Fruit fly (Drosophila melanogaster) whole organism, wandering third instar larva: ENCODE results near the gene CG10376.

ENCODE experiments used
- Abd-B ChIP-seq: fragments of >200 bp; optimal IDR thresholded peaks from 2 replicates; lab custom pipeline; 2017; ENCODE audit warnings: missing biosample characterization, missing genetic modification characterization
- CG32264 ChIP-seq: fragments of 200-800 bp; sonication (Bioruptor generic); optimal IDR thresholded peaks from 2 replicates; lab custom pipeline; 2016; ENCODE audit warnings: missing biosample characterization, missing genetic modification characterization
- CG9705 ChIP-seq: fragments of 200-800 bp; sonication (Bioruptor generic); optimal IDR thresholded peaks from 2 replicates; lab custom pipeline; 2018; ENCODE audit warnings: missing biosample characterization, mild to moderate bottlenecking, missing genetic modification characterization
- CrebA ChIP-seq: fragments of 200-800 bp; sonication (Bioruptor generic); optimal IDR thresholded peaks from 2 replicates; lab custom pipeline; 2016; ENCODE audit warnings: missing biosample characterization, mild to moderate bottlenecking, missing genetic modification characterization, borderline replicate concordance
- Dfd ChIP-seq: fragments of >200 bp; optimal IDR thresholded peaks from 2 replicates; lab custom pipeline; 2017; ENCODE audit warnings: missing biosample characterization, missing genetic modification characterization
- Dif ChIP-seq: fragments of 200-275, 200-300 bp; sonication (Bioruptor generic); optimal IDR thresholded peaks from 2 replicates; lab custom pipeline; 2018; ENCODE audit warnings: missing biosample characterization, missing genetic modification characterization; ENCODE audit not compliant: partially characterized antibody
- GATAd ChIP-seq: sonication (Bioruptor generic); optimal IDR thresholded peaks from 2 replicates; lab custom pipeline; 2016; ENCODE audit warnings: missing biosample characterization, missing genetic modification characterization
- HLH106 ChIP-seq: fragments of 200-800 bp; optimal IDR thresholded peaks from 3 replicates; lab custom pipeline; 2019; ENCODE audit warnings: missing biosample characterization, mild to moderate bottlenecking, missing genetic modification characterization, moderate library complexity
- Hnf4 ChIP-seq: fragments of 200-800 bp; sonication (Bioruptor generic); optimal IDR thresholded peaks from 2 replicates; lab custom pipeline; 2016; ENCODE audit warnings: missing biosample characterization, mild to moderate bottlenecking, missing genetic modification characterization
- Hr78 ChIP-seq: fragments of >200 bp; optimal IDR thresholded peaks from 2 replicates; lab custom pipeline; 2017; ENCODE audit warnings: missing biosample characterization, missing genetic modification characterization
- Hr83 ChIP-seq: fragments of 200-300 bp; sonication (Bioruptor generic); optimal IDR thresholded peaks from 2 replicates; lab custom pipeline; 2016; ENCODE audit warnings: missing biosample characterization, mild to moderate bottlenecking, missing genetic modification characterization, moderate library complexity; ENCODE audit not compliant: poor library complexity, severe bottlenecking
- Jra ChIP-seq: sonication (Bioruptor generic); optimal IDR thresholded peaks from 2 replicates; lab custom pipeline; 2016; ENCODE audit warnings: missing biosample characterization, missing genetic modification characterization
- Mio ChIP-seq: sonication (Bioruptor generic); optimal IDR thresholded peaks from 2 replicates; lab custom pipeline; 2016; ENCODE audit warnings: missing biosample characterization, missing genetic modification characterization
- Myc ChIP-seq: fragments of >200 bp; optimal IDR thresholded peaks from 2 replicates; lab custom pipeline; 2017
- N ChIP-seq: fragments of >200 bp; optimal IDR thresholded peaks from 2 replicates; lab custom pipeline; 2018; ENCODE audit warnings: missing biosample characterization, missing external identifiers, missing genetic modification characterization
- OdsH ChIP-seq: fragments of 200-800 bp; sonication (Bioruptor generic); optimal IDR thresholded peaks from 2 replicates; lab custom pipeline; 2016; ENCODE audit warnings: missing biosample characterization, mild to moderate bottlenecking, missing genetic modification characterization
- Rel ChIP-seq, 2 experiments: fragments of 200-800 bp; sonication (Bioruptor generic) in 1 of 2; optimal IDR thresholded peaks; 2 replicates in 1 of 2; 3 replicates in 1 of 2; lab custom pipeline; 2016 to 2019; ENCODE audit warnings: mild to moderate bottlenecking in 2 of 2, missing biosample characterization in 2 of 2, missing genetic modification characterization in 2 of 2, moderate library complexity in 1 of 2
- Sp1 ChIP-seq: fragments of 200-800 bp; sonication (Bioruptor generic); optimal IDR thresholded peaks from 3 replicates; lab custom pipeline; 2019; ENCODE audit warnings: missing biosample characterization, mild to moderate bottlenecking, missing genetic modification characterization, moderate library complexity
- Vsx2 ChIP-seq: fragments of 200-300, 225-300 bp; sonication (Bioruptor generic); optimal IDR thresholded peaks from 2 replicates; lab custom pipeline; 2018; ENCODE audit warnings: missing biosample characterization, missing genetic modification characterization; ENCODE audit not compliant: partially characterized antibody
- br ChIP-seq: fragments of 200-800 bp; sonication (Bioruptor generic); optimal IDR thresholded peaks from 2 replicates; lab custom pipeline; 2016; ENCODE audit warnings: missing biosample characterization, missing genetic modification characterization
- brk ChIP-seq: fragments of 200-800 bp; sonication (Bioruptor generic); optimal IDR thresholded peaks from 2 replicates; lab custom pipeline; 2016; ENCODE audit warnings: missing biosample characterization, mild to moderate bottlenecking, missing genetic modification characterization
- dl ChIP-seq, 2 experiments: fragments of 175-275, 200-275 bp in 1 of 2; fragments of 200-275 bp in 1 of 2; sonication (Bioruptor generic); optimal IDR thresholded peaks; lab custom pipeline; 2018; ENCODE audit warnings: mild to moderate bottlenecking in 2 of 2, missing biosample characterization in 2 of 2, missing genetic modification characterization in 2 of 2, moderate library complexity in 2 of 2; ENCODE audit not compliant: partially characterized antibody in 2 of 2, insufficient read depth in 1 of 2
- dmrt93B ChIP-seq: fragments of 200-800 bp; sonication (Bioruptor generic); optimal IDR thresholded peaks from 2 replicates; lab custom pipeline; 2018; ENCODE audit warnings: missing biosample characterization, mild to moderate bottlenecking, missing genetic modification characterization
- dsf ChIP-seq: sonication (Bioruptor generic); optimal IDR thresholded peaks from 2 replicates; lab custom pipeline; 2016; ENCODE audit warnings: missing biosample characterization, missing genetic modification characterization, borderline replicate concordance
- ey ChIP-seq: fragments of 200-800 bp; sonication (Bioruptor generic); optimal IDR thresholded peaks from 2 replicates; lab custom pipeline; 2016; ENCODE audit warnings: missing biosample characterization, missing genetic modification characterization
- foxo ChIP-seq, 2 experiments: fragments of 200-800 bp; sonication (Bioruptor generic); optimal IDR thresholded peaks; 2 replicates in 1 of 2; 3 replicates in 1 of 2; lab custom pipeline; 2016 to 2017; ENCODE audit warnings: missing biosample characterization in 2 of 2, missing genetic modification characterization in 2 of 2
- fru ChIP-seq: fragments of 200-800 bp; sonication (Bioruptor generic); optimal IDR thresholded peaks from 3 replicates; lab custom pipeline; 2016; ENCODE audit warnings: missing biosample characterization, mild to moderate bottlenecking, missing genetic modification characterization
- h ChIP-seq: fragments of 200-800 bp; sonication (Bioruptor generic); optimal IDR thresholded peaks from 3 replicates; lab custom pipeline; 2016; ENCODE audit warnings: missing biosample characterization, mild to moderate bottlenecking, missing genetic modification characterization
- jim ChIP-seq: fragments of 175-275, 200-325 bp; sonication (Bioruptor generic); optimal IDR thresholded peaks from 2 replicates; lab custom pipeline; 2016; ENCODE audit warnings: missing biosample characterization, mild to moderate bottlenecking, missing genetic modification characterization
- lola ChIP-seq: fragments of >200 bp; optimal IDR thresholded peaks from 2 replicates; lab custom pipeline; 2017; ENCODE audit warnings: missing biosample characterization, missing genetic modification characterization
- pan ChIP-seq: fragments of >200 bp; optimal IDR thresholded peaks from 2 replicates; lab custom pipeline; 2017
- psq ChIP-seq: fragments of 200-800 bp; sonication (Bioruptor generic); optimal IDR thresholded peaks from 3 replicates; lab custom pipeline; 2017; ENCODE audit warnings: missing biosample characterization, mild to moderate bottlenecking, missing genetic modification characterization, moderate library complexity
- rgr ChIP-seq: fragments of 200-800 bp; sonication (Bioruptor generic); optimal IDR thresholded peaks from 3 replicates; lab custom pipeline; 2016; ENCODE audit warnings: missing biosample characterization, mild to moderate bottlenecking, missing genetic modification characterization
- sage ChIP-seq: fragments of 200-800 bp; sonication (Bioruptor generic); optimal IDR thresholded peaks from 2 replicates; lab custom pipeline; 2016; ENCODE audit warnings: missing biosample characterization, mild to moderate bottlenecking, missing genetic modification characterization
- sv ChIP-seq: fragments of 200-800 bp; sonication (Bioruptor generic); optimal IDR thresholded peaks from 3 replicates; lab custom pipeline; 2016; ENCODE audit warnings: missing biosample characterization, missing genetic modification characterization
- tai ChIP-seq: sonication (Bioruptor generic); optimal IDR thresholded peaks from 2 replicates; lab custom pipeline; 2016; ENCODE audit warnings: missing biosample characterization, missing genetic modification characterization
- usp ChIP-seq: fragments of >200 bp; optimal IDR thresholded peaks from 2 replicates; lab custom pipeline; 2017; ENCODE audit warnings: missing biosample characterization, missing genetic modification characterization
- woc ChIP-seq: sonication (Bioruptor generic); optimal IDR thresholded peaks from 2 replicates; lab custom pipeline; 2016; ENCODE audit warnings: missing biosample characterization, mild to moderate bottlenecking, missing genetic modification characterization

The CG10376 gene

dm6 chr2L:18693877-18694723 lies 8.8 kb downstream of the CG10376 start:
- TF ChIP-seq Dif (GFP tag; lab: Kevin White, UChicago), result no peak
- no peak for TF ChIP-seq jim (GFP tag; lab: Kevin White, UChicago)
- TF ChIP-seq usp (GFP tag; lab: Kevin White, UChicago), result no peak
- TF ChIP-seq dsf (GFP tag; lab: Kevin White, UChicago), result no peak
- no peak for TF ChIP-seq Myc
- no peak for TF ChIP-seq Jra (GFP tag; lab: Kevin White, UChicago)
- TF ChIP-seq Dfd (GFP tag; lab: Kevin White, UChicago), result no peak
- TF ChIP-seq sv (GFP tag; lab: Kevin White, UChicago), result no peak
- TF ChIP-seq CG32264, result no peak
- TF ChIP-seq HLH106 (tag; lab: Kevin White, UChicago), result no peak
- no peak for TF ChIP-seq lola
- TF ChIP-seq woc, result peak; percentile 57
- TF ChIP-seq rgr (GFP tag; lab: Kevin White, UChicago), result peak; percentile 61
- no peak for TF ChIP-seq sage (GFP tag; lab: Kevin White, UChicago)
- no peak for TF ChIP-seq N (GFP tag; lab: Kevin White, UChicago)
- TF ChIP-seq brk (GFP tag; lab: Kevin White, UChicago), result no peak
- TF ChIP-seq Sp1 (GFP tag; lab: Kevin White, UChicago), result peak; percentile 14
- no peak for TF ChIP-seq Vsx2 (GFP tag; lab: Kevin White, UChicago)
- TF ChIP-seq Abd-B, result no peak
- no peak for TF ChIP-seq dl (GFP tag; optimal IDR thresholded peaks at IDR 0.05; lab: Kevin White, UChicago; ENCODE audit: insufficient read depth in 1 of 2, partially characterized antibody in 2 of 2)
- no peak for TF ChIP-seq CrebA (GFP tag; lab: Kevin White, UChicago)
- peak; percentile 70 for TF ChIP-seq br
- TF ChIP-seq dmrt93B (GFP tag; lab: Kevin White, UChicago), result no peak
- TF ChIP-seq ey (GFP tag; lab: Kevin White, UChicago), result peak; percentile 32
- no peak for TF ChIP-seq CG9705 (GFP tag; lab: Kevin White, UChicago)
- TF ChIP-seq fru (GFP tag; lab: Kevin White, UChicago), result peak; percentile 45
- TF ChIP-seq h (GFP tag; lab: Kevin White, UChicago), result peak; percentile 57
- no peak for TF ChIP-seq Rel (GFP tag; optimal IDR thresholded peaks at IDR 0.05; lab: Kevin White, UChicago)
- peak; percentile 6 for TF ChIP-seq Rel (tag; optimal IDR thresholded peaks at IDR 0.05; lab: Kevin White, UChicago)
- TF ChIP-seq GATAd (GFP tag; lab: Kevin White, UChicago), result no peak
- no peak for TF ChIP-seq Hr78 (GFP tag; lab: Kevin White, UChicago)
- TF ChIP-seq tai (GFP tag; lab: Kevin White, UChicago), result no peak
- peak; percentile 79 for TF ChIP-seq psq
- peak; percentile 63 for TF ChIP-seq Hr83 (GFP tag; lab: Kevin White, UChicago)
- no peak for TF ChIP-seq Mio (GFP tag; lab: Kevin White, UChicago)
- TF ChIP-seq OdsH (GFP tag; lab: Kevin White, UChicago), result peak; percentile 59
- TF ChIP-seq pan, result no peak
- peak in 1 of 2 experiments; percentile 66 for TF ChIP-seq foxo (GFP tag; optimal IDR thresholded peaks at IDR 0.05; lab: Kevin White, UChicago)
- TF ChIP-seq Hnf4 (GFP tag; lab: Kevin White, UChicago), result no peak

- TF ChIP-seq dmrt93B (GFP tag; lab: Kevin White, UChicago) (no peak), dl (GFP tag; optimal IDR thresholded peaks at IDR 0.05; lab: Kevin White, UChicago; ENCODE audit: insufficient read depth in 1 of 2, partially characterized antibody in 2 of 2) (no peak), Rel (GFP tag; optimal IDR thresholded peaks at IDR 0.05; lab: Kevin White, UChicago) (no peak), Rel (tag; optimal IDR thresholded peaks at IDR 0.05; lab: Kevin White, UChicago) (peak; percentile 19)
These were observed 13.5 kb downstream of the CG10376 start, which contains the start of gene CG10336 for dm6 chr2L:18689376-18689775. CG10336 (plus strand) TSS chr2L:18689528.
